Fruit fly (Drosophila melanogaster) whole organism, embryonic: ENCODE measurements around the gene CG8814.

Source experiments
- ATbp ChIP-seq: fragments of 200-800 bp; sonication (Bioruptor generic); optimal IDR thresholded peaks from 2 replicates; lab custom pipeline; 2017; ENCODE audit warnings: missing biosample characterization, mild to moderate bottlenecking, missing genetic modification characterization, missing genetic modification reagents
- C15 ChIP-seq: fragments of 200-800 bp; sonication (Bioruptor generic); IDR thresholded peaks from 3 replicates; pipeline ENCODE4 v1.3.6; 2022; ENCODE audit warnings: missing biosample characterization, missing genetic modification characterization
- CG12104 ChIP-seq: fragments of 200-800 bp; sonication (Bioruptor generic); optimal IDR thresholded peaks from 3 replicates; lab custom pipeline; 2016; ENCODE audit warnings: missing biosample characterization, missing genetic modification characterization
- CG12942 ChIP-seq: fragments of 200-800 bp; sonication (Bioruptor generic); optimal IDR thresholded peaks from 3 replicates; lab custom pipeline; 2016; ENCODE audit warnings: missing biosample characterization, missing genetic modification characterization
- CG14050 ChIP-seq: fragments of 200-800 bp; sonication (Bioruptor generic); IDR thresholded peaks from 3 replicates; pipeline ENCODE4 v1.3.6; 2022; ENCODE audit warnings: missing biosample characterization, missing genetic modification characterization
- CG16815 ChIP-seq: fragments of 200-800 bp; sonication (Bioruptor generic); optimal IDR thresholded peaks from 3 replicates; lab custom pipeline; 2017; ENCODE audit warnings: missing biosample characterization, mild to moderate bottlenecking, missing genetic modification characterization
- CG2120 ChIP-seq: fragments of 200-800 bp; sonication (Bioruptor generic); optimal IDR thresholded peaks from 3 replicates; lab custom pipeline; 2016; ENCODE audit warnings: missing biosample characterization, missing genetic modification characterization
- CG2875 ChIP-seq: fragments of 200-800 bp; sonication (Bioruptor generic); optimal IDR thresholded peaks from 2 replicates; lab custom pipeline; 2017; ENCODE audit warnings: missing biosample characterization, mild to moderate bottlenecking, missing genetic modification characterization, missing genetic modification reagents
- CG30020 ChIP-seq: fragments of 200-800 bp; optimal IDR thresholded peaks from 2 replicates; lab custom pipeline; 2019; ENCODE audit warnings: missing biosample characterization, mild to moderate bottlenecking, missing genetic modification characterization, moderate library complexity
- CG30431 ChIP-seq: fragments of 200-800 bp; sonication (Bioruptor generic); optimal IDR thresholded peaks from 2 replicates; lab custom pipeline; 2017; ENCODE audit warnings: missing biosample characterization, missing genetic modification characterization
- CG3281 ChIP-seq: fragments of 200-800 bp; sonication (Bioruptor generic); optimal IDR thresholded peaks from 3 replicates; lab custom pipeline; 2017; ENCODE audit warnings: missing biosample characterization, mild to moderate bottlenecking, missing genetic modification characterization
- CG3995 ChIP-seq: fragments of 200-800 bp; sonication (Bioruptor generic); optimal IDR thresholded peaks from 3 replicates; lab custom pipeline; 2016; ENCODE audit warnings: missing biosample characterization, missing genetic modification characterization
- CG5953 ChIP-seq: fragments of 200-800 bp; sonication (Bioruptor generic); IDR thresholded peaks from 2 replicates; pipeline ENCODE4 v1.3.6; 2022; ENCODE audit warnings: missing biosample characterization, missing genetic modification characterization
- CG6272 ChIP-seq: fragments of 200-800 bp; sonication (Bioruptor generic); IDR thresholded peaks from 2 replicates; pipeline ENCODE4 v1.3.6; 2022; ENCODE audit warnings: missing biosample characterization, missing genetic modification characterization
- CG7271 ChIP-seq: fragments of 200-800 bp; sonication (Bioruptor generic); optimal IDR thresholded peaks from 2 replicates; lab custom pipeline; 2018; ENCODE audit warnings: missing biosample characterization, mild to moderate bottlenecking, missing genetic modification characterization, moderate library complexity
- CG7745 ChIP-seq: fragments of 200-800 bp; sonication (Bioruptor generic); optimal IDR thresholded peaks from 2 replicates; lab custom pipeline; 2018; ENCODE audit warnings: missing biosample characterization, mild to moderate bottlenecking, missing genetic modification characterization, moderate library complexity
- CG7786 ChIP-seq: fragments of 200-800 bp; sonication (Bioruptor generic); optimal IDR thresholded peaks from 2 replicates; lab custom pipeline; 2016; ENCODE audit warnings: missing biosample characterization, missing genetic modification characterization
- CG7963 ChIP-seq: fragments of 200-800 bp; sonication (Bioruptor generic); IDR thresholded peaks from 3 replicates; pipeline ENCODE4 v1.3.6; 2022; ENCODE audit warnings: missing biosample characterization, missing genetic modification characterization; ENCODE audit not compliant: partially characterized antibody
- CG8281 ChIP-seq: fragments of 200-800 bp; sonication (Bioruptor generic); optimal IDR thresholded peaks from 2 replicates; lab custom pipeline; 2018; ENCODE audit warnings: missing biosample characterization, mild to moderate bottlenecking, missing genetic modification characterization, moderate library complexity
- CG8290 ChIP-seq, 3 experiments: fragments of 200-800 bp; sonication (Bioruptor generic); optimal IDR thresholded peaks; 2 replicates each; lab custom pipeline; 2016 to 2019; ENCODE audit warnings: missing biosample characterization in 3 of 3, missing genetic modification characterization in 3 of 3, mild to moderate bottlenecking in 2 of 3, moderate library complexity in 1 of 3
- D19A ChIP-seq: fragments of 200-800 bp; optimal IDR thresholded peaks from 3 replicates; lab custom pipeline; 2019; ENCODE audit warnings: missing biosample characterization, mild to moderate bottlenecking, missing genetic modification characterization, moderate library complexity
- Dfd ChIP-seq, 2 experiments: fragments of >200 bp; optimal IDR thresholded peaks; 2 replicates each; lab custom pipeline; 2017; ENCODE audit warnings: missing biosample characterization in 2 of 2, missing genetic modification characterization in 2 of 2
- Ets65A ChIP-seq: fragments of 200-800 bp; sonication (Bioruptor generic); peaks from one replicate; lab custom pipeline; 2016; ENCODE audit warnings: missing biosample characterization, missing genetic modification characterization
- Fer3 ChIP-seq: fragments of 200-800 bp; sonication (Bioruptor generic); optimal IDR thresholded peaks from 2 replicates; lab custom pipeline; 2018; ENCODE audit warnings: missing biosample characterization, mild to moderate bottlenecking, missing genetic modification characterization, moderate library complexity
- NFAT ChIP-seq: fragments of 200-800 bp; sonication (Bioruptor generic); IDR thresholded peaks from 2 replicates; pipeline ENCODE4 v1.3.6; 2022; ENCODE audit warnings: missing biosample characterization, missing genetic modification characterization
- NfI ChIP-seq: fragments of 200-800 bp; sonication (Bioruptor generic); optimal IDR thresholded peaks from 3 replicates; lab custom pipeline; 2018; ENCODE audit warnings: missing biosample characterization, mild to moderate bottlenecking, missing genetic modification characterization, moderate library complexity
- Optix ChIP-seq: fragments of 200-800 bp; sonication (Bioruptor generic); IDR thresholded peaks from 3 replicates; pipeline ENCODE4 v1.3.6; 2022; ENCODE audit warnings: missing biosample characterization, missing genetic modification characterization
- PHDP ChIP-seq: fragments of 200-800 bp; sonication (Bioruptor generic); optimal IDR thresholded peaks from 3 replicates; lab custom pipeline; 2018; ENCODE audit warnings: missing biosample characterization, mild to moderate bottlenecking, missing genetic modification characterization, moderate library complexity
- Sox102F ChIP-seq: fragments of 200-800 bp; sonication (Bioruptor generic); optimal IDR thresholded peaks from 2 replicates; lab custom pipeline; 2018; ENCODE audit warnings: missing biosample characterization, mild to moderate bottlenecking, missing genetic modification characterization, moderate library complexity
- Sry-β ChIP-seq: fragments of 200-800 bp; sonication (Bioruptor generic); optimal IDR thresholded peaks from 2 replicates; lab custom pipeline; 2018; ENCODE audit warnings: missing biosample characterization, mild to moderate bottlenecking, missing genetic modification characterization, moderate library complexity
- bsh ChIP-seq, 2 experiments: fragments of 200-800 bp; sonication (Bioruptor generic); optimal IDR thresholded peaks; 2 replicates each; lab custom pipeline; 2017 to 2018; ENCODE audit warnings: mild to moderate bottlenecking in 2 of 2, missing biosample characterization in 2 of 2, missing genetic modification characterization in 2 of 2, moderate library complexity in 1 of 2
- chn ChIP-seq: fragments of 200-800 bp; sonication (Bioruptor generic); optimal IDR thresholded peaks from 2 replicates; lab custom pipeline; 2016; ENCODE audit warnings: missing biosample characterization, missing genetic modification characterization
- crol ChIP-seq: fragments of 200-800 bp; sonication (Bioruptor generic); IDR thresholded peaks from 2 replicates; pipeline ENCODE4 v1.3.6; 2022; ENCODE audit warnings: missing biosample characterization, missing genetic modification characterization
- crp ChIP-seq, 2 experiments: fragments of 200-800 bp; sonication (Bioruptor generic); optimal IDR thresholded peaks; 2 replicates in 1 of 2; 3 replicates in 1 of 2; lab custom pipeline; 2017; ENCODE audit warnings: missing biosample characterization in 2 of 2, missing genetic modification characterization in 2 of 2, mild to moderate bottlenecking in 1 of 2, moderate library complexity in 1 of 2
- fu2 ChIP-seq: fragments of 200-800 bp; sonication (Bioruptor generic); optimal IDR thresholded peaks from 2 replicates; lab custom pipeline; 2016; ENCODE audit warnings: missing biosample characterization, missing genetic modification characterization
- inv ChIP-seq: fragments of 200-800 bp; sonication (Bioruptor generic); IDR thresholded peaks from 2 replicates; pipeline ENCODE4 v1.3.6; 2022; ENCODE audit warnings: missing biosample characterization, missing genetic modification characterization; ENCODE audit not compliant: partially characterized antibody
- jing ChIP-seq: fragments of 200-800 bp; sonication (Bioruptor generic); optimal IDR thresholded peaks from 2 replicates; lab custom pipeline; 2018; ENCODE audit warnings: missing biosample characterization, mild to moderate bottlenecking, missing genetic modification characterization
- kni ChIP-seq: fragments of 200-800 bp; sonication (Bioruptor generic); optimal IDR thresholded peaks from 3 replicates; lab custom pipeline; 2017; ENCODE audit warnings: mild to moderate bottlenecking, missing biosample characterization, missing genetic modification reagents, missing genetic modification characterization
- lab ChIP-seq: fragments of 200-800 bp; sonication (Bioruptor generic); optimal IDR thresholded peaks from 3 replicates; lab custom pipeline; 2017; ENCODE audit warnings: missing biosample characterization, missing genetic modification characterization, mild to moderate bottlenecking, moderate library complexity, missing genetic modification reagents
- lmd ChIP-seq: fragments of 200-800 bp; sonication (Bioruptor generic); IDR thresholded peaks from 2 replicates; pipeline ENCODE4 v1.3.6; 2022; ENCODE audit warnings: missing biosample characterization, missing genetic modification characterization
- p53 ChIP-seq: fragments of 200-800 bp; sonication (Bioruptor generic); optimal IDR thresholded peaks from 2 replicates; lab custom pipeline; 2016; ENCODE audit warnings: missing biosample characterization, missing genetic modification characterization
- pita ChIP-seq: fragments of 200-800 bp; sonication (Bioruptor generic); optimal IDR thresholded peaks from 2 replicates; lab custom pipeline; 2017; ENCODE audit warnings: missing biosample characterization, mild to moderate bottlenecking, missing genetic modification characterization
- psq ChIP-seq: fragments of 200-800 bp; sonication (Bioruptor generic); optimal IDR thresholded peaks from 2 replicates; lab custom pipeline; 2017; ENCODE audit warnings: missing biosample characterization, missing genetic modification characterization
- pzg ChIP-seq: fragments of 200-800 bp; sonication (Bioruptor generic); optimal IDR thresholded peaks from 3 replicates; lab custom pipeline; 2018; ENCODE audit warnings: missing biosample characterization, mild to moderate bottlenecking, missing genetic modification characterization, moderate library complexity
- sd ChIP-seq: fragments of 200-800 bp; sonication (Bioruptor generic); optimal IDR thresholded peaks from 3 replicates; lab custom pipeline; 2018; ENCODE audit warnings: missing biosample characterization, mild to moderate bottlenecking, missing genetic modification characterization, moderate library complexity
- sug ChIP-seq: fragments of 200-800 bp; optimal IDR thresholded peaks from 2 replicates; lab custom pipeline; 2019; ENCODE audit warnings: missing biosample characterization, mild to moderate bottlenecking, missing genetic modification characterization, moderate library complexity
- usp ChIP-seq: fragments of >200 bp; optimal IDR thresholded peaks from 2 replicates; lab custom pipeline; 2017; ENCODE audit warnings: missing biosample characterization, missing genetic modification characterization
- zen2 ChIP-seq: fragments of 200-800 bp; sonication (Bioruptor generic); IDR thresholded peaks from 3 replicates; pipeline ENCODE4 v1.3.6; 2022; ENCODE audit warnings: missing biosample characterization, missing genetic modification characterization; ENCODE audit not compliant: partially characterized antibody
- zfh2 ChIP-seq: fragments of 200-800 bp; sonication (Bioruptor generic); optimal IDR thresholded peaks from 2 replicates; lab custom pipeline; 2016; ENCODE audit warnings: missing biosample characterization, missing genetic modification characterization

CG8814 gene

dm6 chr2L:2856960-2857584 is 17.6 kb upstream of the CG8814 start, which contains the start of gene CG2991 (continued):
- TF ChIP-seq chn (GFP tag; lab: Kevin White, UChicago) (no peak), fu2 (no peak), CG30431 (GFP tag; lab: Kevin White, UChicago) (no peak), crp (GFP tag; optimal IDR thresholded peaks at IDR 0.05; lab: Kevin White, UChicago) (no peak), CG30020 (tag; lab: Kevin White, UChicago) (peak; percentile 77), NFAT (GFP tag; lab: Robert Waterston, UW) (no peak), inv (GFP tag; lab: Robert Waterston, UW) (peak; percentile 70), bsh (GFP tag; optimal IDR thresholded peaks at IDR 0.05; lab: Kevin White, UChicago) (peak in 1 of 2 experiments; percentile 3), CG7963 (GFP tag; lab: Robert Waterston, UW) (peak; percentile 70; the same call in 2 of the 3 replicates), CG12104 (GFP tag; lab: Kevin White, UChicago) (peak; percentile 16), zen2 (GFP tag; lab: Robert Waterston, UW) (peak; percentile 70; the same call in 1 of the 3 replicates), lab (GFP tag; lab: Kevin White, UChicago) (peak; percentile 36), CG12942 (GFP tag; lab: Kevin White, UChicago) (no peak), CG2875 (GFP tag; lab: Kevin White, UChicago) (no peak), CG16815 (GFP tag; lab: Kevin White, UChicago) (no peak), jing (no peak), Fer3 (peak; percentile 5), ATbp (GFP tag; lab: Kevin White, UChicago) (no peak), Sry-β (peak; percentile 2), CG14050 (GFP tag; lab: Robert Waterston, UW) (no peak), CG3995 (GFP tag; lab: Kevin White, UChicago) (peak; percentile 58), sd (tag; lab: Kevin White, UChicago) (peak; percentile 82), CG6272 (GFP tag; lab: Robert Waterston, UW) (no peak), Dfd (GFP tag; optimal IDR thresholded peaks at IDR 0.05; lab: Kevin White, UChicago) (no peak), crol (GFP tag; lab: Robert Waterston, UW) (no peak), pita (no peak), CG7271 (tag; lab: Kevin White, UChicago) (no peak), usp (GFP tag; lab: Kevin White, UChicago) (no peak), CG2120 (peak; percentile 41), CG3281 (GFP tag; lab: Kevin White, UChicago) (peak; percentile 6), CG8281 (no peak), CG7786 (GFP tag; lab: Kevin White, UChicago) (no peak), p53 (GFP tag; lab: Kevin White, UChicago) (no peak), sug (peak; percentile 63), CG8290 (GFP tag; optimal IDR thresholded peaks at IDR 0.05; lab: Kevin White, UChicago) (no peak), CG8290 (tag; optimal IDR thresholded peaks at IDR 0.05; lab: Kevin White, UChicago) (peak in 1 of 2 experiments; percentile 75), Sox102F (no peak), zfh2 (peak; percentile 3), NfI (GFP tag; lab: Kevin White, UChicago) (peak; percentile 26), CG5953 (GFP tag; lab: Robert Waterston, UW) (no peak), lmd (GFP tag; lab: Robert Waterston, UW) (no peak), Ets65A (GFP tag; lab: Kevin White, UChicago) (peak; percentile 60), Optix (GFP tag; lab: Robert Waterston, UW) (no peak), PHDP (tag; lab: Kevin White, UChicago) (peak; percentile 4), D19A (tag; lab: Kevin White, UChicago) (peak; percentile 52), pzg (peak; percentile 97), CG7745 (tag; lab: Kevin White, UChicago) (no peak), psq (no peak), C15 (GFP tag; lab: Robert Waterston, UW) (no peak), kni (GFP tag; lab: Kevin White, UChicago) (peak; percentile 51)
